Worm (Caenorhabditis elegans) whole organism, L1 larva: Measurements from ENCODE around the gene Y71H2AM.25.

Source experiments
- aly-2 ChIP-seq: fragments of 150-350 bp; optimal IDR thresholded peaks from 2 replicates; lab custom pipeline; 2014; ENCODE audit warnings: missing biosample characterization, missing genetic modification characterization
- ceh-82 ChIP-seq, 3 experiments: fragments of 150-350 bp in 1 of 3; sonication (generic microtip) in 2 of 3; optimal IDR thresholded peaks; 2 replicates each; lab custom pipeline; 2014 to 2017; ENCODE audit warnings: missing biosample characterization in 3 of 3, missing genetic modification characterization in 3 of 3
- fkh-10 ChIP-seq: sonication (generic microtip); optimal IDR thresholded peaks from 2 replicates; lab custom pipeline; 2017; ENCODE audit warnings: missing biosample characterization, missing genetic modification reagents, missing genetic modification characterization
- lin-13 ChIP-seq: fragments of 150-350 bp; optimal IDR thresholded peaks from 2 replicates; lab custom pipeline; 2014; ENCODE audit warnings: missing biosample characterization, missing genetic modification reagents, missing genetic modification characterization
- mep-1 ChIP-seq: fragments of 150-350 bp; optimal IDR thresholded peaks from 2 replicates; lab custom pipeline; 2014; ENCODE audit warnings: missing biosample characterization, missing genetic modification characterization
- nhr-237 ChIP-seq: fragments of 150-350 bp; optimal IDR thresholded peaks from 2 replicates; lab custom pipeline; 2014; ENCODE audit warnings: missing biosample characterization, missing genetic modification characterization
- nhr-76 ChIP-seq: sonication (generic microtip); optimal IDR thresholded peaks from 2 replicates; lab custom pipeline; 2017; ENCODE audit warnings: missing biosample characterization, missing genetic modification characterization
- pag-3 ChIP-seq: sonication (generic microtip); optimal IDR thresholded peaks from 2 replicates; lab custom pipeline; 2017; ENCODE audit warnings: missing genetic modification characterization, mild to moderate bottlenecking, missing compliant biosample characterization, antibody characterized with exemption, borderline replicate concordance; ENCODE audit not compliant: insufficient read depth
- snu-23 ChIP-seq: sonication (generic microtip); optimal IDR thresholded peaks from 2 replicates; lab custom pipeline; 2016; ENCODE audit warnings: missing genetic modification characterization, missing compliant biosample characterization
- unc-130 ChIP-seq: fragments of 150-350 bp; optimal IDR thresholded peaks from 2 replicates; lab custom pipeline; 2017; ENCODE audit warnings: missing biosample characterization, missing genetic modification characterization, inconsistent platforms
- unc-86 ChIP-seq: sonication (generic microtip); optimal IDR thresholded peaks from 2 replicates; lab custom pipeline; 2016; ENCODE audit warnings: missing genetic modification characterization, missing compliant biosample characterization
- xbp-1 ChIP-seq: sonication (generic microtip); optimal IDR thresholded peaks from 2 replicates; lab custom pipeline; 2016; ENCODE audit warnings: missing genetic modification characterization, missing compliant biosample characterization

ce11 chrIII:2756260-2756659 is 46.0 kb upstream of the Y71H2AM.25 start, which contains the start of gene gldi-9:
- TF ChIP-seq unc-86 (tag; lab: Kevin White, UChicago) (no peak), mep-1 (no peak), pag-3 (tag; lab: Kevin White, UChicago) (no peak), aly-2 (tag; lab: Kevin White, UChicago) (no peak), ceh-82 (tag; optimal IDR thresholded peaks at IDR 0.05; lab: Kevin White, UChicago) (no peak), fkh-10 (GFP tag; lab: Kevin White, UChicago) (no peak), nhr-237 (tag; lab: Kevin White, UChicago) (no peak), xbp-1 (no peak), nhr-76 (tag; lab: Kevin White, UChicago) (no peak), unc-130 (tag; lab: Kevin White, UChicago) (no peak), snu-23 (GFP tag; lab: Kevin White, UChicago) (no peak), lin-13 (no peak)
